Fruit fly (Drosophila melanogaster): ENCODE data around the gene stwl.

DNA sequence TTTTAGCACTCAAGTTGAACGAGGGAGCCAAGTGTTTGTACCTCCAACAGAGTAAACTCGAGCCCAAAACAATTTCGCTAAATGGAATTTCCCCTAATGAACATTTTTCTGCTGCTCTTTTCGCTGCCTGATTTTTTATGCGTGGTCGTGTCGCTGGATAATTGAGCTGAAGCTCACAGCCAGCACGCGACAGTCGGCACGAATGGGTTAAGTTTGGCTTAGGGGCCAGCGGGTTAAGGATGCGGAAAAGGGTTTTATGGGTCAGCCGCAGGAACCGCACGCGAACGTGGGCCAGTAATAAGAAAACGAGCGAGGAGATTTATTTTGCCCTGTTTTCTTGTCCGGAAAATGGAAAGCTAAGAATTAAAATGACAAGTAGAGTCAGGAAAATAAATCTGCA lies 50.8 kb downstream of the stwl start:
- TF ChIP-seq EcR (GFP tag; optimal IDR thresholded peaks at IDR 0.05) (no peak), CG8478 (optimal IDR thresholded peaks at IDR 0.05) (no peak), usp (GFP tag; optimal IDR thresholded peaks at IDR 0.05) (no peak), pan (optimal IDR thresholded peaks at IDR 0.05) (no peak)
